Fruit fly (Drosophila melanogaster) whole organism: ENCODE results near the gene Kul.

Source experiments
- EcR ChIP-seq, 2 experiments: fragments of >200 bp; optimal IDR thresholded peaks; 2 replicates each; lab custom pipeline; 2017; ENCODE audit warnings: missing biosample characterization in 2 of 2, missing genetic modification characterization in 2 of 2, missing genetic modification reagents in 2 of 2
- pan ChIP-seq: fragments of >200 bp; optimal IDR thresholded peaks from 2 replicates; lab custom pipeline; 2017

dm6 chr3R:29686698-29687097 lies 38.9 kb upstream of the Kul start:
- TF ChIP-seq EcR (GFP tag; optimal IDR thresholded peaks at IDR 0.05; lab: Kevin White, UChicago) (no peak), pan (lab: Kevin White, UChicago) (no peak)
